Fruit fly (Drosophila melanogaster): ENCODE results near the gene CG11983.

Gene CG11983

dm6 chr3R:9053021-9053420 is 44.9 kb downstream of the CG11983 start (continued):
- TF ChIP-seq CG10209 (GFP tag; optimal IDR thresholded peaks at IDR 0.05): peak; percentile 15
- TF ChIP-seq CG8478 (optimal IDR thresholded peaks at IDR 0.05): no peak
- TF ChIP-seq lmd (GFP tag; IDR thresholded peaks at IDR 0.05): no peak
- no peak for TF ChIP-seq CG10462 (GFP tag; optimal IDR thresholded peaks at IDR 0.05)
- peak; percentile 41 for TF ChIP-seq Hsf (GFP tag; optimal IDR thresholded peaks at IDR 0.05)
- TF ChIP-seq Dip3 (GFP tag; optimal IDR thresholded peaks at IDR 0.05): peak; percentile 66
- no peak for TF ChIP-seq peb (GFP tag; IDR thresholded peaks at IDR 0.05)
- no peak for TF ChIP-seq CG17912 (GFP tag; optimal IDR thresholded peaks at IDR 0.05)
- no peak for TF ChIP-seq CG30431 (GFP tag; optimal IDR thresholded peaks at IDR 0.05)
- TF ChIP-seq unpg (GFP tag; optimal IDR thresholded peaks at IDR 0.05): peak; percentile 34
- TF ChIP-seq chn (GFP tag; optimal IDR thresholded peaks at IDR 0.05): peak; percentile 73
- TF ChIP-seq pfk (GFP tag; optimal IDR thresholded peaks at IDR 0.05): peak; percentile 53
- no peak for TF ChIP-seq CG11560 (tag; IDR thresholded peaks at IDR 0.05)
- no peak for TF ChIP-seq E2f1 (GFP tag; IDR thresholded peaks at IDR 0.05)
- peak; percentile 43 for TF ChIP-seq oc (tag; optimal IDR thresholded peaks at IDR 0.05)
- TF ChIP-seq z (GFP tag; IDR thresholded peaks at IDR 0.05): no peak
- no peak for TF ChIP-seq CG3407 (GFP tag; optimal IDR thresholded peaks at IDR 0.05)
- TF ChIP-seq Atf3 (GFP tag; optimal IDR thresholded peaks at IDR 0.05): peak; percentile 28
- TF ChIP-seq dimm (GFP tag; IDR thresholded peaks at IDR 0.05): no peak
- TF ChIP-seq Mrtf (GFP tag; IDR thresholded peaks at IDR 0.05): no peak
- no peak for TF ChIP-seq CG14050 (GFP tag; IDR thresholded peaks at IDR 0.05)
- peak; percentile 18 for TF ChIP-seq Atf-2 (GFP tag; optimal IDR thresholded peaks at IDR 0.05)
- peak; percentile 88 to 94 for TF ChIP-seq Trl (optimal IDR thresholded peaks at IDR 0.05)
- TF ChIP-seq Trl (GFP tag; optimal IDR thresholded peaks at IDR 0.05): peak; percentile 84
- TF ChIP-seq odd (GFP tag; optimal IDR thresholded peaks at IDR 0.05): no peak
- no peak for TF ChIP-seq CG31224 (GFP tag; IDR thresholded peaks at IDR 0.05)
- peak; percentile 48 for TF ChIP-seq CG17359 (tag; optimal IDR thresholded peaks at IDR 0.05)
- peak; percentile 28 for TF ChIP-seq org-1 (GFP tag; optimal IDR thresholded peaks at IDR 0.05)
- TF ChIP-seq CG11504 (tag; optimal IDR thresholded peaks at IDR 0.05): peak; percentile 8
- TF ChIP-seq slou (GFP tag; optimal IDR thresholded peaks at IDR 0.05): no peak
- peak; percentile 90 for TF ChIP-seq CG18599 (GFP tag; optimal IDR thresholded peaks at IDR 0.05)
- peak; percentile 72 for TF ChIP-seq Dek (tag; optimal IDR thresholded peaks at IDR 0.05)
- no peak for TF ChIP-seq CG34422 (GFP tag; IDR thresholded peaks at IDR 0.05)
- TF ChIP-seq pan (optimal IDR thresholded peaks at IDR 0.05): no peak
- TF ChIP-seq pan (GFP tag; optimal IDR thresholded peaks at IDR 0.05 in 1 of 2, IDR thresholded peaks at IDR 0.05 in 1 of 2): no peak
- TF ChIP-seq Antp (GFP tag; optimal IDR thresholded peaks at IDR 0.05): peak; percentile 87
- TF ChIP-seq lab (GFP tag; optimal IDR thresholded peaks at IDR 0.05): peak; percentile 89
- TF ChIP-seq jigr1 (GFP tag; IDR thresholded peaks at IDR 0.05): no peak
- TF ChIP-seq CG10543 (GFP tag; optimal IDR thresholded peaks at IDR 0.05): peak; percentile 91
- TF ChIP-seq toy (GFP tag; IDR thresholded peaks at IDR 0.05): no peak
- TF ChIP-seq Nf-YB (GFP tag; optimal IDR thresholded peaks at IDR 0.05): peak; percentile 91
- no peak for TF ChIP-seq CG11456 (GFP tag; IDR thresholded peaks at IDR 0.05)
- no peak for TF ChIP-seq CG2889 (GFP tag; IDR thresholded peaks at IDR 0.05)
- no peak for TF ChIP-seq dati (GFP tag; IDR thresholded peaks at IDR 0.05)
- peak; percentile 87 for TF ChIP-seq CG34376 (GFP tag; optimal IDR thresholded peaks at IDR 0.05)
- TF ChIP-seq CG17328 (GFP tag; IDR thresholded peaks at IDR 0.05): no peak
- no peak for TF ChIP-seq CG4617 (GFP tag; optimal IDR thresholded peaks at IDR 0.05; ENCODE audit: borderline replicate concordance)
- peak; percentile 51 for TF ChIP-seq HLH54F (GFP tag; optimal IDR thresholded peaks at IDR 0.05)
- TF ChIP-seq Hey (tag; optimal IDR thresholded peaks at IDR 0.05): no peak
- peak; percentile 71 for TF ChIP-seq Side (GFP tag; optimal IDR thresholded peaks at IDR 0.05)
- no peak for TF ChIP-seq nerfin-2 (GFP tag; IDR thresholded peaks at IDR 0.05; ENCODE audit: partially characterized antibody)
- TF ChIP-seq CG15696 (tag; optimal IDR thresholded peaks at IDR 0.05): no peak
- no peak for TF ChIP-seq HLH3B (GFP tag; IDR thresholded peaks at IDR 0.05)

All from whole organism, embryonic.